Fruit fly (Drosophila melanogaster) whole organism, embryonic: ENCODE measurements around the gene CG43292.

Source experiments
- Adf1 ChIP-seq: fragments of 200-800 bp; sonication (Bioruptor generic); IDR thresholded peaks from 2 replicates; pipeline ENCODE4 v1.3.6; 2022; ENCODE audit warnings: missing biosample characterization, missing genetic modification characterization
- Bgb ChIP-seq: fragments of 200-800 bp; sonication (Bioruptor generic); IDR thresholded peaks from 2 replicates; pipeline ENCODE4 v1.3.6; 2022; ENCODE audit warnings: missing biosample characterization, missing genetic modification characterization; ENCODE audit not compliant: partially characterized antibody
- BtbVII ChIP-seq: fragments of 200-800 bp; sonication (Bioruptor generic); optimal IDR thresholded peaks from 3 replicates; lab custom pipeline; 2017; ENCODE audit warnings: missing biosample characterization, mild to moderate bottlenecking, missing genetic modification characterization
- CG10654 ChIP-seq: fragments of 200-800 bp; sonication (Bioruptor generic); optimal IDR thresholded peaks from 2 replicates; lab custom pipeline; 2016; ENCODE audit warnings: missing biosample characterization, missing genetic modification characterization
- CG11085 ChIP-seq: fragments of 200-800 bp; sonication (Bioruptor generic); IDR thresholded peaks from 2 replicates; pipeline ENCODE4 v1.3.6; 2022; ENCODE audit warnings: missing biosample characterization, missing genetic modification characterization
- CG12071 ChIP-seq: fragments of 200-800 bp; sonication (Bioruptor generic); optimal IDR thresholded peaks from 3 replicates; lab custom pipeline; 2018; ENCODE audit warnings: missing biosample characterization, mild to moderate bottlenecking, missing genetic modification characterization
- CG12219 ChIP-seq: fragments of 200-800 bp; sonication (Bioruptor generic); optimal IDR thresholded peaks from 3 replicates; lab custom pipeline; 2018; ENCODE audit warnings: missing biosample characterization, mild to moderate bottlenecking, missing genetic modification characterization
- CG12236 ChIP-seq: fragments of 200-800 bp; sonication (Bioruptor generic); optimal IDR thresholded peaks from 2 replicates; lab custom pipeline; 2016; ENCODE audit warnings: missing biosample characterization, missing genetic modification characterization
- CG13775 ChIP-seq: fragments of 200-800 bp; sonication (Bioruptor generic); optimal IDR thresholded peaks from 3 replicates; lab custom pipeline; 2017; ENCODE audit warnings: missing biosample characterization, mild to moderate bottlenecking, missing genetic modification characterization
- CG13894 ChIP-seq: fragments of 200-800 bp; sonication (Bioruptor generic); optimal IDR thresholded peaks from 3 replicates; lab custom pipeline; 2018; ENCODE audit warnings: missing biosample characterization, mild to moderate bottlenecking, missing genetic modification characterization, moderate library complexity
- CG14441 ChIP-seq: fragments of 200-800 bp; sonication (Bioruptor generic); IDR thresholded peaks from 2 replicates; pipeline ENCODE4 v1.3.6; 2022; ENCODE audit warnings: missing biosample characterization, missing genetic modification characterization
- CG15696 ChIP-seq: fragments of 200-800 bp; sonication (Bioruptor generic); optimal IDR thresholded peaks from 2 replicates; lab custom pipeline; 2019; ENCODE audit warnings: missing biosample characterization, mild to moderate bottlenecking, missing genetic modification characterization, moderate library complexity
- CG16815 ChIP-seq: fragments of 200-800 bp; sonication (Bioruptor generic); optimal IDR thresholded peaks from 3 replicates; lab custom pipeline; 2017; ENCODE audit warnings: missing biosample characterization, mild to moderate bottlenecking, missing genetic modification characterization
- CG17612 ChIP-seq: fragments of 200-800 bp; sonication (Bioruptor generic); IDR thresholded peaks from 2 replicates; pipeline ENCODE4 v1.3.6; 2022; ENCODE audit warnings: missing biosample characterization, missing genetic modification characterization
- CG17802 ChIP-seq: fragments of 200-800 bp; sonication (Bioruptor generic); optimal IDR thresholded peaks from 2 replicates; lab custom pipeline; 2018; ENCODE audit warnings: missing biosample characterization, mild to moderate bottlenecking, missing genetic modification characterization, moderate library complexity
- CG18476 ChIP-seq: fragments of 200-800 bp; sonication (Bioruptor generic); optimal IDR thresholded peaks from 2 replicates; lab custom pipeline; 2016; ENCODE audit warnings: missing biosample characterization, mild to moderate bottlenecking, missing genetic modification characterization
- CG2129 ChIP-seq: fragments of 200-800 bp; sonication (Bioruptor generic); IDR thresholded peaks from 2 replicates; pipeline ENCODE4 v1.3.6; 2022; ENCODE audit warnings: missing biosample characterization, missing genetic modification characterization; ENCODE audit not compliant: partially characterized antibody
- CG34224 ChIP-seq: fragments of 200-800 bp; sonication (Bioruptor generic); IDR thresholded peaks from 3 replicates; pipeline ENCODE4 v1.3.6; 2022; ENCODE audit warnings: missing biosample characterization, missing genetic modification characterization; ENCODE audit not compliant: partially characterized antibody
- CG3726 ChIP-seq: fragments of 200-800 bp; sonication (Bioruptor generic); IDR thresholded peaks from 3 replicates; pipeline ENCODE4, ENCODE4 v1.3.6; 2022; ENCODE audit warnings: missing biosample characterization, missing genetic modification characterization
- CG6272 ChIP-seq: fragments of 200-800 bp; sonication (Bioruptor generic); IDR thresholded peaks from 2 replicates; pipeline ENCODE4 v1.3.6; 2022; ENCODE audit warnings: missing biosample characterization, missing genetic modification characterization
- CG6683 ChIP-seq: fragments of 200-800 bp; sonication (Bioruptor generic); optimal IDR thresholded peaks from 2 replicates; lab custom pipeline; 2017; ENCODE audit warnings: missing biosample characterization, mild to moderate bottlenecking, missing genetic modification characterization, missing genetic modification reagents
- CG7928 ChIP-seq: fragments of 200-800 bp; sonication (Bioruptor generic); optimal IDR thresholded peaks from 2 replicates; lab custom pipeline; 2017; ENCODE audit warnings: missing biosample characterization, mild to moderate bottlenecking, missing genetic modification characterization
- CG8290 ChIP-seq, 3 experiments: fragments of 200-800 bp; sonication (Bioruptor generic); optimal IDR thresholded peaks; 2 replicates each; lab custom pipeline; 2016 to 2019; ENCODE audit warnings: missing biosample characterization in 3 of 3, missing genetic modification characterization in 3 of 3, mild to moderate bottlenecking in 2 of 3, moderate library complexity in 1 of 3
- CG8765 ChIP-seq: fragments of 200-800 bp; sonication (Bioruptor generic); IDR thresholded peaks from 2 replicates; pipeline ENCODE4 v1.3.6; 2022; ENCODE audit warnings: missing biosample characterization, missing genetic modification characterization
- CG9437 ChIP-seq: fragments of 200-800 bp; sonication (Bioruptor generic); optimal IDR thresholded peaks from 2 replicates; lab custom pipeline; 2018; ENCODE audit warnings: missing biosample characterization, mild to moderate bottlenecking, missing genetic modification characterization
- D19B ChIP-seq: fragments of 200-800 bp; sonication (Bioruptor generic); optimal IDR thresholded peaks from 2 replicates; lab custom pipeline; 2017; ENCODE audit warnings: missing biosample characterization, mild to moderate bottlenecking, missing genetic modification characterization
- Deaf1 ChIP-seq: fragments of 200-800 bp; optimal IDR thresholded peaks from 3 replicates; lab custom pipeline; 2019; ENCODE audit warnings: missing biosample characterization, mild to moderate bottlenecking, missing genetic modification characterization, moderate library complexity
- Dek ChIP-seq: fragments of 200-800 bp; sonication (Bioruptor generic); optimal IDR thresholded peaks from 3 replicates; lab custom pipeline; 2019; ENCODE audit warnings: missing biosample characterization, mild to moderate bottlenecking, missing genetic modification characterization, moderate library complexity
- Hr3 ChIP-seq: fragments of 200-800 bp; sonication (Bioruptor generic); optimal IDR thresholded peaks from 3 replicates; lab custom pipeline; 2016; ENCODE audit warnings: missing biosample characterization, missing genetic modification characterization
- Hr39 ChIP-seq: fragments of >200 bp; optimal IDR thresholded peaks from 2 replicates; lab custom pipeline; 2017
- Mrtf ChIP-seq: fragments of 200-800 bp; sonication (Bioruptor generic); IDR thresholded peaks from 3 replicates; pipeline ENCODE4 v1.3.6; 2022; ENCODE audit warnings: missing biosample characterization, missing genetic modification characterization
- NfI ChIP-seq: fragments of 200-800 bp; sonication (Bioruptor generic); optimal IDR thresholded peaks from 3 replicates; lab custom pipeline; 2018; ENCODE audit warnings: missing biosample characterization, mild to moderate bottlenecking, missing genetic modification characterization, moderate library complexity
- Rfx ChIP-seq: fragments of 200-800 bp; sonication (Bioruptor generic); IDR thresholded peaks from 2 replicates; pipeline ENCODE4 v1.3.6; 2022; ENCODE audit warnings: missing biosample characterization, missing genetic modification characterization
- Sox100B ChIP-seq: fragments of 200-800 bp; sonication (Bioruptor generic); optimal IDR thresholded peaks from 3 replicates; lab custom pipeline; 2018; ENCODE audit warnings: missing biosample characterization, mild to moderate bottlenecking, missing genetic modification characterization
- Sry-β ChIP-seq: fragments of 200-800 bp; sonication (Bioruptor generic); optimal IDR thresholded peaks from 2 replicates; lab custom pipeline; 2018; ENCODE audit warnings: missing biosample characterization, mild to moderate bottlenecking, missing genetic modification characterization, moderate library complexity
- TFAM ChIP-seq: fragments of 200-800 bp; sonication (Bioruptor generic); optimal IDR thresholded peaks from 2 replicates; lab custom pipeline; 2017; ENCODE audit warnings: missing biosample characterization, missing genetic modification characterization, inconsistent platforms
- bcd ChIP-seq: fragments of 200-800 bp; sonication (Bioruptor generic); optimal IDR thresholded peaks from 2 replicates; lab custom pipeline; 2017; ENCODE audit warnings: missing biosample characterization, mild to moderate bottlenecking, missing genetic modification characterization
- dimm ChIP-seq: fragments of 200-800 bp; sonication (Bioruptor generic); IDR thresholded peaks from 2 replicates; pipeline ENCODE4 v1.3.6; 2022; ENCODE audit warnings: missing biosample characterization, missing genetic modification characterization
- emc ChIP-seq: fragments of 200-800 bp; sonication (Bioruptor generic); optimal IDR thresholded peaks from 2 replicates; lab custom pipeline; 2016; ENCODE audit warnings: missing biosample characterization, missing genetic modification characterization
- grau ChIP-seq: fragments of 200-800 bp; optimal IDR thresholded peaks from 3 replicates; lab custom pipeline; 2019; ENCODE audit warnings: missing biosample characterization, mild to moderate bottlenecking, missing genetic modification characterization, moderate library complexity
- gro ChIP-seq: fragments of 200-800 bp; sonication (Bioruptor generic); optimal IDR thresholded peaks from 2 replicates; lab custom pipeline; 2016; ENCODE audit warnings: missing biosample characterization, missing genetic modification characterization
- ind ChIP-seq: fragments of 200-800 bp; sonication (Bioruptor generic); optimal IDR thresholded peaks from 3 replicates; lab custom pipeline; 2016; ENCODE audit warnings: missing biosample characterization, missing genetic modification characterization
- prd ChIP-seq, 3 experiments: fragments of >200 bp in 2 of 3; fragments of 200-800 bp in 1 of 3; sonication (Bioruptor generic) in 1 of 3; optimal IDR thresholded peaks in 2 of 3; IDR thresholded peaks in 1 of 3; 2 replicates in 2 of 3; 3 replicates in 1 of 3; pipeline versions ENCODE4 v1.3.6 to Lab custom; 2017 to 2022; ENCODE audit warnings: missing biosample characterization in 1 of 3, missing genetic modification characterization in 1 of 3
- sna ChIP-seq: fragments of 200-800 bp; sonication (Bioruptor generic); IDR thresholded peaks from 2 replicates; pipeline ENCODE4 v1.3.6; 2022; ENCODE audit warnings: missing biosample characterization, missing genetic modification characterization; ENCODE audit not compliant: partially characterized antibody
- stwl ChIP-seq: fragments of 200-800 bp; sonication (Bioruptor generic); optimal IDR thresholded peaks from 3 replicates; lab custom pipeline; 2018; ENCODE audit warnings: missing biosample characterization, mild to moderate bottlenecking, missing genetic modification characterization, moderate library complexity
- tio ChIP-seq: fragments of 200-800 bp; sonication (Bioruptor generic); optimal IDR thresholded peaks from 2 replicates; lab custom pipeline; 2017; ENCODE audit warnings: missing biosample characterization, missing genetic modification characterization, inconsistent platforms
- unc-4 ChIP-seq: fragments of 200-800 bp; sonication (Bioruptor generic); IDR thresholded peaks from 2 replicates; pipeline ENCODE4 v1.3.6; 2022; ENCODE audit warnings: missing biosample characterization, missing genetic modification characterization; ENCODE audit not compliant: partially characterized antibody

Gene CG43292

DNA sequence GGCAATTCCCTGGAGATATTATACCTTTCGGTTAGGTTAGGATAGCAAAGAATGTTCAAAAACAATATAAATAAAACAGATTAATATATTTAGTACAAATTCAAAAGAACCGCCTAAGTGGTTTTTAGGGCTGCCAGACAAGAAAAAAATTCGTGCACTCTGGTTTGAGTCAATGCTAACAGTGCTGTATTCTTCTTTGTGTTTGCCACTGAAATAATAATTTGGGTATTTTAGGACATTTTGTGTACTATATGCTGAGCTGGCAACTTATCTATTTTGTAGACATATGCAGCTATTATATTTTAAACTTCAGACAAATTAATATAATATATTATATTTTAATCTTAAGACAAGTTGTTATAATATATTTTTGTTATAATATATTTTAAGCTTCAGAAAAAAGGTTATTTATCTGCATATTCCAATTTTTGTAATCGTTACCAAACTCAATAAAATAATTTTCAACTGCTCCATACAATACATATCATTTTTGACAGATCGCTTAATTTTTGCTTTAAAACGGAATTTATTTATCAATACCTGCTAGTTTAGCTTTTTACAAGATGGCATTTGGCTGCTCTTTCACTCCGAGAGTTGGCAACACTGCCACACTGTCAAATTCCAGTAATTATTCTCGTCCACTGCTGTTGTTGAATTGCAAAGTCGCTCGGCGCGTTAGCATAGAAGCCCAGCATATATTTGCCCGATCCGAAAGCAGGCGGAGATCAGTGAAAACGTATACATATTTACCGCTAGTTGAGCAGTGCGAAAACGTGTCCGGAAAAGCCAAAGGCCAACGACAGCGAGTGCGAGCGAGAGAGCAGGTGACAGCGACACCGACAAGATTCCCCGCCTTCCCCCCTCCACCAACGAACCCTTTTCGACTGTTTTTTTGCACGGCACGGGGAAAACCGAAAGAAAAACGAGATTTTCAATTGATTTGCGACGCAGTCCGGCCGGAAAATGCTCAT, 35.3 kb downstream of the CG43292 start, which contains the start of gene CG7546 (continued):
- TF ChIP-seq Hr3 (GFP tag; lab: Kevin White, UChicago), result peak; percentile 56
- no peak for TF ChIP-seq gro (GFP tag; lab: Kevin White, UChicago)
- TF ChIP-seq Sox100B (GFP tag; lab: Kevin White, UChicago), result no peak
- TF ChIP-seq CG12219 (GFP tag; lab: Kevin White, UChicago), result no peak
- TF ChIP-seq TFAM (GFP tag; lab: Kevin White, UChicago), result no peak
- no peak for TF ChIP-seq emc (GFP tag; lab: Kevin White, UChicago)
- peak; percentile 10 for TF ChIP-seq CG15696 (tag; lab: Kevin White, UChicago)
- no peak for TF ChIP-seq dimm (GFP tag; lab: Robert Waterston, UW)
- no peak for TF ChIP-seq CG34224 (GFP tag; lab: Robert Waterston, UW)
- TF ChIP-seq Sry-β (GFP tag; lab: Kevin White, UChicago), result peak; percentile 95
- peak; percentile 33; the same call in 1 of the 2 replicates for TF ChIP-seq CG6272
- no peak for TF ChIP-seq NfI (GFP tag; lab: Kevin White, UChicago)
- TF ChIP-seq Rfx (GFP tag; lab: Robert Waterston, UW), result peak; percentile 49
- TF ChIP-seq CG12236 (GFP tag; lab: Kevin White, UChicago), result no peak
- TF ChIP-seq CG18476 (GFP tag; lab: Kevin White, UChicago), result no peak
- no peak for TF ChIP-seq D19B (GFP tag; lab: Kevin White, UChicago)
- no peak for TF ChIP-seq CG6683 (GFP tag; lab: Kevin White, UChicago)
- peak; percentile 44; the same call in 1 of the 2 replicates for TF ChIP-seq CG14441 (GFP tag; lab: Robert Waterston, UW)
- TF ChIP-seq CG9437 (GFP tag; lab: Kevin White, UChicago), result no peak
- peak; percentile 63 for TF ChIP-seq grau (tag; lab: Kevin White, UChicago)
- no peak for TF ChIP-seq Bgb (GFP tag; lab: Robert Waterston, UW)
- TF ChIP-seq CG8290 (GFP tag; optimal IDR thresholded peaks at IDR 0.05; lab: Kevin White, UChicago), result peak; percentile 42
- no peak for TF ChIP-seq CG8290 (tag; optimal IDR thresholded peaks at IDR 0.05; lab: Kevin White, UChicago)
- TF ChIP-seq Dek, result peak; percentile 16
- TF ChIP-seq CG7928 (GFP tag; lab: Kevin White, UChicago), result no peak
- no peak for TF ChIP-seq CG8765 (GFP tag; lab: Robert Waterston, UW)
- TF ChIP-seq Adf1 (GFP tag; lab: Robert Waterston, UW), result no peak
- no peak for TF ChIP-seq CG17802 (tag; lab: Kevin White, UChicago)
- no peak for TF ChIP-seq CG3726 (GFP tag; lab: Robert Waterston, UW)
- no peak for TF ChIP-seq CG2129
- TF ChIP-seq unc-4, result no peak
- TF ChIP-seq Mrtf (GFP tag; lab: Robert Waterston, UW), result no peak
- peak; percentile 62 for TF ChIP-seq stwl (tag; lab: Kevin White, UChicago)
- no peak for TF ChIP-seq CG11085 (GFP tag; lab: Robert Waterston, UW)
- TF ChIP-seq Hr39 (lab: Kevin White, UChicago), result no peak
- TF ChIP-seq sna (GFP tag; lab: Robert Waterston, UW), result no peak
- no peak for TF ChIP-seq BtbVII (GFP tag; lab: Kevin White, UChicago)
- TF ChIP-seq CG12071 (GFP tag; lab: Kevin White, UChicago), result no peak
- no peak for TF ChIP-seq prd (optimal IDR thresholded peaks at IDR 0.05; lab: Kevin White, UChicago)
- TF ChIP-seq prd (GFP tag; IDR thresholded peaks at IDR 0.05; lab: Robert Waterston, UW), result peak; percentile 52; the same call in 2 of the 3 replicates
- peak; percentile 31 for TF ChIP-seq bcd (GFP tag; lab: Kevin White, UChicago)
- peak; percentile 61 for TF ChIP-seq CG13775 (GFP tag; lab: Kevin White, UChicago)
- TF ChIP-seq ind (GFP tag; lab: Kevin White, UChicago), result peak; percentile 56
- TF ChIP-seq CG10654, result no peak
- TF ChIP-seq CG17612 (GFP tag; lab: Robert Waterston, UW), result no peak
- TF ChIP-seq tio, result no peak
- TF ChIP-seq CG16815 (GFP tag; lab: Kevin White, UChicago), result peak; percentile 6
- TF ChIP-seq Deaf1 (tag; lab: Kevin White, UChicago), result peak; percentile 29
- no peak for TF ChIP-seq CG13894 (tag; lab: Kevin White, UChicago)
